Fruit fly (Drosophila melanogaster) whole organism, embryonic: Measurements from ENCODE around the gene CG10702.

Experiments
- Aef1 ChIP-seq: fragments of 200-800 bp; sonication (Bioruptor generic); IDR thresholded peaks from 3 replicates; pipeline ENCODE4 v1.3.6; 2022; ENCODE audit warnings: missing biosample characterization, missing genetic modification characterization
- B-H1 ChIP-seq: fragments of 200-800 bp; sonication (Bioruptor generic); IDR thresholded peaks from 3 replicates; pipeline ENCODE4 v1.3.6; 2022; ENCODE audit warnings: missing biosample characterization, missing genetic modification characterization
- Bdp1 ChIP-seq: fragments of 200-800 bp; sonication (Bioruptor generic); optimal IDR thresholded peaks from 3 replicates; lab custom pipeline; 2016; ENCODE audit warnings: missing biosample characterization, missing genetic modification characterization
- C15 ChIP-seq: fragments of 200-800 bp; sonication (Bioruptor generic); IDR thresholded peaks from 3 replicates; pipeline ENCODE4 v1.3.6; 2022; ENCODE audit warnings: missing biosample characterization, missing genetic modification characterization
- CG10209 ChIP-seq: fragments of 200-800 bp; sonication (Bioruptor generic); optimal IDR thresholded peaks from 3 replicates; lab custom pipeline; 2017; ENCODE audit warnings: missing biosample characterization, mild to moderate bottlenecking, missing genetic modification characterization, missing genetic modification reagents
- CG10321 ChIP-seq: fragments of 200-800 bp; sonication (Bioruptor generic); IDR thresholded peaks from 2 replicates; pipeline ENCODE4 v1.3.6; 2022; ENCODE audit warnings: missing biosample characterization, missing genetic modification characterization
- CG10654 ChIP-seq: fragments of 200-800 bp; sonication (Bioruptor generic); optimal IDR thresholded peaks from 2 replicates; lab custom pipeline; 2016; ENCODE audit warnings: missing biosample characterization, missing genetic modification characterization
- CG12155 ChIP-seq: fragments of 200-800 bp; sonication (Bioruptor generic); optimal IDR thresholded peaks from 3 replicates; lab custom pipeline; 2016; ENCODE audit warnings: missing biosample characterization, missing genetic modification characterization
- CG12769 ChIP-seq: fragments of 200-800 bp; sonication (Bioruptor generic); optimal IDR thresholded peaks from 2 replicates; lab custom pipeline; 2019; ENCODE audit warnings: missing biosample characterization, mild to moderate bottlenecking, missing genetic modification characterization, moderate library complexity
- CG12942 ChIP-seq: fragments of 200-800 bp; sonication (Bioruptor generic); optimal IDR thresholded peaks from 3 replicates; lab custom pipeline; 2016; ENCODE audit warnings: missing biosample characterization, missing genetic modification characterization
- CG13123 ChIP-seq: fragments of 200-800 bp; sonication (Bioruptor generic); optimal IDR thresholded peaks from 2 replicates; lab custom pipeline; 2016; ENCODE audit warnings: missing biosample characterization, missing genetic modification characterization
- CG13296 ChIP-seq: fragments of 200-800 bp; sonication (Bioruptor generic); optimal IDR thresholded peaks from 3 replicates; lab custom pipeline; 2018; ENCODE audit warnings: missing biosample characterization, mild to moderate bottlenecking, missing genetic modification characterization
- CG13424 ChIP-seq: fragments of 200-800 bp; sonication (Bioruptor generic); optimal IDR thresholded peaks from 2 replicates; lab custom pipeline; 2019; ENCODE audit warnings: missing biosample characterization, mild to moderate bottlenecking, missing genetic modification characterization, moderate library complexity
- CG1529 ChIP-seq: fragments of 200-800 bp; sonication (Bioruptor generic); optimal IDR thresholded peaks from 3 replicates; lab custom pipeline; 2018; ENCODE audit warnings: missing biosample characterization, missing genetic modification characterization
- CG1603 ChIP-seq: fragments of 200-800 bp; sonication (Bioruptor generic); optimal IDR thresholded peaks from 2 replicates; lab custom pipeline; 2019; ENCODE audit warnings: missing biosample characterization, mild to moderate bottlenecking, missing genetic modification characterization, moderate library complexity
- CG1647 ChIP-seq: fragments of 200-800 bp; sonication (Bioruptor generic); optimal IDR thresholded peaks from 3 replicates; lab custom pipeline; 2016; ENCODE audit warnings: missing biosample characterization, missing genetic modification characterization
- CG17186 ChIP-seq: fragments of 200-800 bp; sonication (Bioruptor generic); optimal IDR thresholded peaks from 3 replicates; lab custom pipeline; 2017; ENCODE audit warnings: missing biosample characterization, missing genetic modification reagents, missing genetic modification characterization
- CG1792 ChIP-seq: fragments of 200-800 bp; sonication (Bioruptor generic); optimal IDR thresholded peaks from 2 replicates; lab custom pipeline; 2016; ENCODE audit warnings: missing biosample characterization, missing genetic modification characterization
- CG18599 ChIP-seq: fragments of 200-800 bp; sonication (Bioruptor generic); optimal IDR thresholded peaks from 3 replicates; lab custom pipeline; 2017; ENCODE audit warnings: missing biosample characterization, missing genetic modification characterization, mild to moderate bottlenecking, moderate library complexity, missing genetic modification reagents
- CG2120 ChIP-seq: fragments of 200-800 bp; sonication (Bioruptor generic); optimal IDR thresholded peaks from 3 replicates; lab custom pipeline; 2016; ENCODE audit warnings: missing biosample characterization, missing genetic modification characterization
- CG33213 ChIP-seq: fragments of 200-800 bp; sonication (Bioruptor generic); optimal IDR thresholded peaks from 3 replicates; lab custom pipeline; 2016; ENCODE audit warnings: missing biosample characterization, missing genetic modification characterization
- CG3726 ChIP-seq: fragments of 200-800 bp; sonication (Bioruptor generic); IDR thresholded peaks from 3 replicates; pipeline ENCODE4, ENCODE4 v1.3.6; 2022; ENCODE audit warnings: missing biosample characterization, missing genetic modification characterization
- CG6254 ChIP-seq: fragments of 200-800 bp; sonication (Bioruptor generic); optimal IDR thresholded peaks from 3 replicates; lab custom pipeline; 2017; ENCODE audit warnings: mild to moderate bottlenecking, missing biosample characterization, missing genetic modification reagents, missing genetic modification characterization
- CG6272 ChIP-seq: fragments of 200-800 bp; sonication (Bioruptor generic); IDR thresholded peaks from 2 replicates; pipeline ENCODE4 v1.3.6; 2022; ENCODE audit warnings: missing biosample characterization, missing genetic modification characterization
- CG7357 ChIP-seq: fragments of 200-800 bp; sonication (Bioruptor generic); IDR thresholded peaks from 3 replicates; pipeline ENCODE4 v1.3.6; 2022; ENCODE audit warnings: missing biosample characterization, missing genetic modification characterization
- CG8388 ChIP-seq: fragments of 200-800 bp; sonication (Bioruptor generic); optimal IDR thresholded peaks from 2 replicates; lab custom pipeline; 2019; ENCODE audit warnings: missing biosample characterization, mild to moderate bottlenecking, missing genetic modification characterization, moderate library complexity
- Eip74EF ChIP-seq, 2 experiments: fragments of 200-800 bp in 1 of 2; fragments of >200 bp in 1 of 2; sonication (Bioruptor generic) in 1 of 2; optimal IDR thresholded peaks; 2 replicates each; lab custom pipeline; 2017 to 2019; ENCODE audit warnings: missing biosample characterization in 2 of 2, missing genetic modification characterization in 2 of 2, mild to moderate bottlenecking in 1 of 2, moderate library complexity in 1 of 2
- Elba2 ChIP-seq: fragments of 200-800 bp; sonication (Bioruptor generic); optimal IDR thresholded peaks from 3 replicates; lab custom pipeline; 2016; ENCODE audit warnings: missing biosample characterization, missing genetic modification characterization
- Fer1 ChIP-seq: fragments of 200-800 bp; sonication (Bioruptor generic); optimal IDR thresholded peaks from 2 replicates; lab custom pipeline; 2017; ENCODE audit warnings: missing biosample characterization, mild to moderate bottlenecking, missing genetic modification characterization
- Lhr ChIP-seq: fragments of 200-800 bp; sonication (Bioruptor generic); optimal IDR thresholded peaks from 3 replicates; lab custom pipeline; 2017; ENCODE audit warnings: mild to moderate bottlenecking, missing biosample characterization, missing genetic modification reagents, missing genetic modification characterization
- NFAT ChIP-seq: fragments of 200-800 bp; sonication (Bioruptor generic); IDR thresholded peaks from 2 replicates; pipeline ENCODE4 v1.3.6; 2022; ENCODE audit warnings: missing biosample characterization, missing genetic modification characterization
- Scr ChIP-seq: fragments of 200-800 bp; sonication (Bioruptor generic); IDR thresholded peaks from 2 replicates; pipeline ENCODE4 v1.3.6; 2022; ENCODE audit warnings: missing biosample characterization, missing genetic modification characterization; ENCODE audit not compliant: partially characterized antibody
- Sin3A ChIP-seq: fragments of >200 bp; optimal IDR thresholded peaks from 2 replicates; lab custom pipeline; 2018
- Ssrp ChIP-seq: fragments of 200-800 bp; sonication (Bioruptor generic); optimal IDR thresholded peaks from 2 replicates; lab custom pipeline; 2018; ENCODE audit warnings: missing biosample characterization, mild to moderate bottlenecking, missing genetic modification characterization, moderate library complexity
- chinmo ChIP-seq: fragments of 200-800 bp; sonication (Bioruptor generic); IDR thresholded peaks from 4 replicates; pipeline ENCODE4 v1.3.6; 2022; ENCODE audit warnings: missing biosample characterization, missing genetic modification characterization; ENCODE audit not compliant: partially characterized antibody
- chn ChIP-seq: fragments of 200-800 bp; sonication (Bioruptor generic); optimal IDR thresholded peaks from 2 replicates; lab custom pipeline; 2016; ENCODE audit warnings: missing biosample characterization, missing genetic modification characterization
- ci ChIP-seq: fragments of 200-800 bp; sonication (Bioruptor generic); IDR thresholded peaks from 3 replicates; pipeline ENCODE4 v1.3.6; 2022; ENCODE audit warnings: missing biosample characterization, missing genetic modification characterization
- gcm2 ChIP-seq: fragments of 200-800 bp; sonication (Bioruptor generic); optimal IDR thresholded peaks from 2 replicates; lab custom pipeline; 2016; ENCODE audit warnings: missing biosample characterization, missing genetic modification characterization
- hkb ChIP-seq, 2 experiments: fragments of 200-800 bp in 1 of 2; fragments of >200 bp in 1 of 2; sonication (Bioruptor generic) in 1 of 2; IDR thresholded peaks in 1 of 2; optimal IDR thresholded peaks in 1 of 2; 2 replicates each; pipeline versions ENCODE4 v1.3.6 to Lab custom; 2017 to 2022; ENCODE audit warnings: missing biosample characterization in 1 of 2, missing genetic modification characterization in 1 of 2
- hth ChIP-seq: fragments of >200 bp; optimal IDR thresholded peaks from 2 replicates; lab custom pipeline; 2017; ENCODE audit warnings: inconsistent platforms
- nerfin-2 ChIP-seq: fragments of 200-800 bp; sonication (Bioruptor generic); IDR thresholded peaks from 2 replicates; pipeline ENCODE4 v1.3.6; 2022; ENCODE audit warnings: missing biosample characterization, missing genetic modification characterization; ENCODE audit not compliant: partially characterized antibody
- peb ChIP-seq: fragments of 200-800 bp; sonication (Bioruptor generic); IDR thresholded peaks from 2 replicates; pipeline ENCODE4 v1.3.6; 2022; ENCODE audit warnings: missing biosample characterization, missing genetic modification characterization
- psq ChIP-seq: fragments of 200-800 bp; sonication (Bioruptor generic); optimal IDR thresholded peaks from 2 replicates; lab custom pipeline; 2017; ENCODE audit warnings: missing biosample characterization, missing genetic modification characterization
- slbo ChIP-seq: fragments of 200-800 bp; sonication (Bioruptor generic); IDR thresholded peaks from 2 replicates; pipeline ENCODE4 v1.3.6; 2022; ENCODE audit warnings: missing biosample characterization, missing genetic modification characterization
- stwl ChIP-seq: fragments of 200-800 bp; sonication (Bioruptor generic); optimal IDR thresholded peaks from 3 replicates; lab custom pipeline; 2018; ENCODE audit warnings: missing biosample characterization, mild to moderate bottlenecking, missing genetic modification characterization, moderate library complexity
- tgo ChIP-seq: fragments of 200-800 bp; sonication (Bioruptor generic); IDR thresholded peaks from 3 replicates; pipeline ENCODE4 v1.3.6; 2022; ENCODE audit warnings: missing biosample characterization, missing genetic modification characterization
- tna ChIP-seq: fragments of 200-800 bp; sonication (Bioruptor generic); IDR thresholded peaks from 2 replicates; pipeline ENCODE4 v1.3.6; 2022; ENCODE audit warnings: missing biosample characterization, missing genetic modification characterization; ENCODE audit not compliant: partially characterized antibody
- trem ChIP-seq: fragments of 200-800 bp; optimal IDR thresholded peaks from 3 replicates; lab custom pipeline; 2019; ENCODE audit warnings: missing biosample characterization, mild to moderate bottlenecking, missing genetic modification characterization, moderate library complexity
- z ChIP-seq: fragments of 200-800 bp; sonication (Bioruptor generic); IDR thresholded peaks from 3 replicates; pipeline ENCODE4 v1.3.6; 2022; ENCODE audit warnings: missing biosample characterization, missing genetic modification characterization

The CG10702 gene

DNA sequence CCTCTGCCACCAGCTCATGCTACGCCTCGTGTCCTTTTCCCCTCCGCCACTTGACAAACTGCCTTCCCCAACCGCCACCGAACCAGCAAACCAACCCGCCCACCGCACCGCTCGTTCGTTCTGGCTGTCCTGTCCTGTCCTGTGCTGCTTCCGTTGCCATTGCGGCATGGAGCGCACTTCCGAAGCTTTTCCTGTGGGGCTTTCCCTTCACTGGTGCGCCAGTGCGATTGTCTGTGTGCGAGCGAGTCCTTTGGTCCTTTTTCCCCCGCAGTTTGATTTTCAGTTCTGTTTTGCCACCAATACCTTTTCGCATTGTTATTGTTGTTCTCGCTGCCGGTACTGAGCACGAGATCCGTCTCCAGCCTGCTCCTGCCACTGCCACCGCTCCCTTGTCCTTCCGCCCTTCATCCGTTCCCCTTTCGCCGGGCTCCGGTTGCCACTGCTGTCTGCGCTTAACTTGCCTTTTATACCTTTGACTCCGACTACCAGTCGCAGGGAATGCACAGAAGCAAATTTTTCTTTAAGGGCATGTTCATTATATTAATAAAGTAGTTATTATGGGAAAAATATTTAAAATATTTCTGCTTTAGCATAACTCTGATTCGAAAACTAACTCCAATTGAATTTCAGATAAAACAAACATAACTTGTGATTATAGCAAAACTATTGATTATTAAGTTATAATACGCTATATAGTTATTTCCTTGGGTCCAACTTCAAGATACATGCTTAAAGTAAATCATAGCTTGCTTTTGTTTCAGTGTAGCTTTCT is 45.5 kb downstream of the CG10702 start (continued):
- TF ChIP-seq CG13296 (GFP tag; lab: Kevin White, UChicago) (peak; percentile 85), CG17186 (GFP tag; lab: Kevin White, UChicago) (no peak), CG1647 (GFP tag; lab: Kevin White, UChicago) (no peak), tna (GFP tag; lab: Robert Waterston, UW) (no peak), CG13123 (GFP tag; lab: Kevin White, UChicago) (no peak), CG8388 (GFP tag; lab: Kevin White, UChicago) (peak; percentile 65), CG12942 (GFP tag; lab: Kevin White, UChicago) (peak; percentile 35), hkb (optimal IDR thresholded peaks at IDR 0.05; lab: Kevin White, UChicago) (no peak), hkb (GFP tag; IDR thresholded peaks at IDR 0.05; lab: Robert Waterston, UW) (peak; percentile 68), CG33213 (GFP tag; lab: Kevin White, UChicago) (no peak), Eip74EF (GFP tag; optimal IDR thresholded peaks at IDR 0.05; lab: Kevin White, UChicago) (peak in 1 of 2 experiments; percentile 66), CG1792 (GFP tag; lab: Kevin White, UChicago) (no peak), CG10654 (no peak), C15 (GFP tag; lab: Robert Waterston, UW) (no peak), Fer1 (peak; percentile 89), CG10209 (peak; percentile 70), CG6254 (GFP tag; lab: Kevin White, UChicago) (peak; percentile 4), Bdp1 (GFP tag; lab: Kevin White, UChicago) (no peak), nerfin-2 (GFP tag; lab: Robert Waterston, UW) (no peak), Sin3A (no peak), gcm2 (GFP tag; lab: Kevin White, UChicago) (no peak), hth (lab: Kevin White, UChicago) (no peak), chinmo (GFP tag; lab: Robert Waterston, UW) (0 out of 4 replicates have a peak, but pooled peaks have one; percentile 38), CG7357 (GFP tag; lab: Robert Waterston, UW) (no peak), psq (GFP tag; lab: Kevin White, UChicago) (peak; percentile 38), CG6272 (GFP tag; lab: Robert Waterston, UW) (no peak), Aef1 (peak; percentile 44; the same call in 2 of the 3 replicates), CG12769 (tag; lab: Kevin White, UChicago) (peak; percentile 61), Ssrp (tag; lab: Kevin White, UChicago) (peak; percentile 76), CG2120 (peak; percentile 75), CG18599 (GFP tag; lab: Kevin White, UChicago) (peak; percentile 92), CG1603 (tag; lab: Kevin White, UChicago) (peak; percentile 24), slbo (peak; percentile 67), CG12155 (GFP tag; lab: Kevin White, UChicago) (peak; percentile 32), z (GFP tag; lab: Robert Waterston, UW) (no peak), stwl (tag; lab: Kevin White, UChicago) (no peak), Elba2 (GFP tag; lab: Kevin White, UChicago) (no peak), tgo (GFP tag; lab: Robert Waterston, UW) (peak; percentile 48; the same call in 2 of the 3 replicates), CG13424 (peak; percentile 87), chn (GFP tag; lab: Kevin White, UChicago) (no peak), trem (peak; percentile 18), Scr (GFP tag; lab: Robert Waterston, UW) (no peak), CG3726 (GFP tag; lab: Robert Waterston, UW) (no peak), ci (GFP tag; lab: Robert Waterston, UW) (no peak), Lhr (GFP tag; lab: Kevin White, UChicago) (no peak), NFAT (no peak), B-H1 (GFP tag; lab: Robert Waterston, UW) (peak; percentile 37; the same call in 2 of the 3 replicates), CG10321 (GFP tag; lab: Robert Waterston, UW) (no peak), CG1529 (GFP tag; lab: Kevin White, UChicago) (peak; percentile 30), peb (GFP tag; lab: Robert Waterston, UW) (no peak; the same call in 1 of the 2 replicates)
